Worm (Caenorhabditis elegans): ENCODE results near the gene F13H8.8.

F13H8.8 gene

ce11 chrII:6263685-6264084, 4.2 kb downstream of the F13H8.8 start, which contains the start of gene F13H8.3:
Gene F13H8.3 (plus strand): TSS chrII:6263985.
- TF ChIP-seq nhr-10 (tag; optimal IDR thresholded peaks at IDR 0.05), result no peak
- no peak for TF ChIP-seq crh-2 (tag; optimal IDR thresholded peaks at IDR 0.05)
- TF ChIP-seq ztf-4 (tag; optimal IDR thresholded peaks at IDR 0.05), result no peak
- no peak for TF ChIP-seq Y55F3AM.14 (GFP tag; optimal IDR thresholded peaks at IDR 0.05)
- TF ChIP-seq ceh-82 (tag; optimal IDR thresholded peaks at IDR 0.05), result no peak
- TF ChIP-seq lsy-2 (tag; optimal IDR thresholded peaks at IDR 0.05), result no peak
- TF ChIP-seq nhr-237 (tag; optimal IDR thresholded peaks at IDR 0.05), result no peak

ce11 chrII:6262222-6262621, 5.7 kb downstream of the F13H8.8 start, which contains the start of gene F13H8.12:
Gene F13H8.12 (plus strand): TSS chrII:6262522.
- TF ChIP-seq lsy-2 (tag; optimal IDR thresholded peaks at IDR 0.05), result no peak
- no peak for TF ChIP-seq mdl-1 (tag; optimal IDR thresholded peaks at IDR 0.05)
- no peak for TF ChIP-seq nhr-21 (tag; optimal IDR thresholded peaks at IDR 0.05)
- no peak for TF ChIP-seq nhr-10 (tag; optimal IDR thresholded peaks at IDR 0.05)
- no peak for TF ChIP-seq nhr-6 (tag; optimal IDR thresholded peaks at IDR 0.05)
- no peak for TF ChIP-seq ceh-16 (tag; optimal IDR thresholded peaks at IDR 0.05)
- TF ChIP-seq dmd-4 (tag; optimal IDR thresholded peaks at IDR 0.05), result no peak

ce11 chrII:6260684-6261083, 7.2 kb downstream of the F13H8.8 start, which contains the start of gene nmgp-1:
Gene nmgp-1 (plus strand): TSS chrII:6260857.
- no peak for TF ChIP-seq blmp-1 (tag; optimal IDR thresholded peaks at IDR 0.05; ENCODE audit: insufficient read depth)
- TF ChIP-seq fos-1 (tag; optimal IDR thresholded peaks at IDR 0.05), result peak; percentile 66
- TF ChIP-seq nhr-129 (tag; optimal IDR thresholded peaks at IDR 0.05), result peak; percentile 25

- no peak for TF ChIP-seq gmeb-1 (tag; optimal IDR thresholded peaks at IDR 0.05)
- no peak for TF ChIP-seq mab-5 (tag; optimal IDR thresholded peaks at IDR 0.05)
- TF ChIP-seq nhr-129 (tag; optimal IDR thresholded peaks at IDR 0.05), result no peak
- TF ChIP-seq fos-1 (tag; optimal IDR thresholded peaks at IDR 0.05), result peak; percentile 60
- TF ChIP-seq sma-9 (GFP tag; optimal IDR thresholded peaks at IDR 0.05), result peak; percentile 50
- no peak for TF ChIP-seq sma-9 (tag; optimal IDR thresholded peaks at IDR 0.05)
Observed at ce11 chrII:6259867-6260266, 8.0 kb downstream of the F13H8.8 start, which contains the start of gene F13H8.11. Gene F13H8.11 (minus strand): TSS chrII:6260021.

- TF ChIP-seq ceh-16 (tag; optimal IDR thresholded peaks at IDR 0.05), result no peak
- no peak for TF ChIP-seq nhr-237 (tag; optimal IDR thresholded peaks at IDR 0.05)
- no peak for TF ChIP-seq gmeb-1 (tag; optimal IDR thresholded peaks at IDR 0.05)
- no peak for TF ChIP-seq mdl-1 (tag; optimal IDR thresholded peaks at IDR 0.05)
- TF ChIP-seq nhr-21 (tag; optimal IDR thresholded peaks at IDR 0.05), result no peak
- no peak for TF ChIP-seq R02D3.7 (tag; optimal IDR thresholded peaks at IDR 0.05)
- no peak for TF ChIP-seq alr-1 (tag; optimal IDR thresholded peaks at IDR 0.05)
- TF ChIP-seq ZK546.5 (tag; optimal IDR thresholded peaks at IDR 0.05), result no peak
- TF ChIP-seq skn-1 (tag; optimal IDR thresholded peaks at IDR 0.05), result no peak
- TF ChIP-seq unc-55 (GFP tag; optimal IDR thresholded peaks at IDR 0.05), result no peak
- no peak for TF ChIP-seq unc-39 (tag; optimal IDR thresholded peaks at IDR 0.05)
- no peak for TF ChIP-seq sem-4 (tag; optimal IDR thresholded peaks at IDR 0.05)
- no peak for TF ChIP-seq lsy-2 (tag; optimal IDR thresholded peaks at IDR 0.05)
- TF ChIP-seq crh-2 (tag; optimal IDR thresholded peaks at IDR 0.05), result no peak
- TF ChIP-seq nhr-11 (tag; optimal IDR thresholded peaks at IDR 0.05), result no peak
Observed at ce11 chrII:6257220-6257877, 10.5 kb downstream of the F13H8.8 start.

ce11 chrII:6256024-6256423, 11.9 kb downstream of the F13H8.8 start, which contains the start of gene F13H8.5:
Gene F13H8.5 (minus strand): TSS chrII:6256124.
- TF ChIP-seq gmeb-1 (tag; optimal IDR thresholded peaks at IDR 0.05), result no peak
- TF ChIP-seq sem-4 (tag; optimal IDR thresholded peaks at IDR 0.05), result no peak
- no peak for TF ChIP-seq C34F6.9 (tag; optimal IDR thresholded peaks at IDR 0.05)
- TF ChIP-seq ztf-11 (tag; optimal IDR thresholded peaks at IDR 0.05), result no peak
- no peak for TF ChIP-seq Y55F3AM.14 (GFP tag; optimal IDR thresholded peaks at IDR 0.05)
- no peak for TF ChIP-seq lin-13 (GFP tag; optimal IDR thresholded peaks at IDR 0.05)
- no peak for TF ChIP-seq zag-1 (tag; optimal IDR thresholded peaks at IDR 0.05)
- TF ChIP-seq peb-1 (tag; optimal IDR thresholded peaks at IDR 0.05), result no peak
- TF ChIP-seq ceh-82 (tag; optimal IDR thresholded peaks at IDR 0.05), result no peak
- TF ChIP-seq nhr-129 (tag; optimal IDR thresholded peaks at IDR 0.05), result no peak
- no peak for TF ChIP-seq blmp-1 (tag; optimal IDR thresholded peaks at IDR 0.05; ENCODE audit: insufficient read depth)
- no peak for TF ChIP-seq alr-1 (tag; optimal IDR thresholded peaks at IDR 0.05)
- no peak for TF ChIP-seq nhr-10 (tag; optimal IDR thresholded peaks at IDR 0.05)
- no peak for TF ChIP-seq sma-9 (GFP tag; optimal IDR thresholded peaks at IDR 0.05)
- no peak for TF ChIP-seq sma-9 (tag; optimal IDR thresholded peaks at IDR 0.05)
